Worm (Caenorhabditis elegans) whole organism, midembryonic: ENCODE measurements around the gene F20A1.8.

ENCODE experiments used
- med-1 ChIP-seq: sonication (generic microtip); optimal IDR thresholded peaks from 2 replicates; lab custom pipeline; 2017; ENCODE audit warnings: missing genetic modification characterization, mild to moderate bottlenecking, missing compliant biosample characterization, antibody characterized with exemption, missing genetic modification reagents; ENCODE audit not compliant: insufficient read depth
- tab-1 ChIP-seq: fragments of 200-800 bp; sonication (Bioruptor generic); IDR thresholded peaks from 2 replicates; pipeline ENCODE4 v1.3.6; 2022; ENCODE audit warnings: missing genetic modification characterization, missing compliant biosample characterization
- ztf-29 ChIP-seq: fragments of 200-800 bp; sonication (Bioruptor generic); IDR thresholded peaks from 2 replicates; pipeline ENCODE4 v1.3.6; 2022; ENCODE audit warnings: missing genetic modification reagents, missing genetic modification characterization, missing compliant biosample characterization

ce11 chrV:7047512-7047911, at the start of gene F20A1.8:
- TF ChIP-seq med-1 (GFP tag; lab: Kevin White, UChicago): no peak
- no peak for TF ChIP-seq ztf-29 (GFP tag; lab: Robert Waterston, UW)
- no peak for TF ChIP-seq tab-1 (GFP tag; lab: Robert Waterston, UW)
